Worm (Caenorhabditis elegans) whole organism, L4/young adult: ENCODE results near the gene inf-1.

ENCODE experiments used
- dao-5 ChIP-seq: sonication (generic microtip); optimal IDR thresholded peaks from 2 replicates; lab custom pipeline; 2016; ENCODE audit warnings: missing genotype, missing genetic modification characterization, moderate library complexity, missing compliant biosample characterization
- him-1 ChIP-seq: sonication (generic microtip); optimal IDR thresholded peaks from 2 replicates; lab custom pipeline; 2016; ENCODE audit warnings: missing genotype, missing genetic modification reagents, missing genetic modification characterization, missing compliant biosample characterization

- TF ChIP-seq him-1 (tag; lab: Kevin White, UChicago): no peak
- no peak for TF ChIP-seq dao-5 (tag; lab: Kevin White, UChicago)
These were observed 44.0 kb upstream of the inf-1 start for ce11 chrIII:6885889-6886288.
